Worm (Caenorhabditis elegans) whole organism, L2 larva: ENCODE data around the gene trxr-1.

Source experiments
- R02D3.7 ChIP-seq: fragments of 150-350 bp; optimal IDR thresholded peaks from 2 replicates; lab custom pipeline; 2014; ENCODE audit warnings: missing biosample characterization, missing genetic modification characterization
- ama-1 ChIP-seq: fragments of 150-350 bp; optimal IDR thresholded peaks from 2 replicates; lab custom pipeline; 2018; ENCODE audit warnings: inconsistent platforms
- ceh-16 ChIP-seq: fragments of 150-350 bp; optimal IDR thresholded peaks from 2 replicates; lab custom pipeline; 2014; ENCODE audit warnings: missing biosample characterization, missing genetic modification characterization
- elt-1 ChIP-seq: fragments of 150-350 bp; optimal IDR thresholded peaks from 2 replicates; lab custom pipeline; 2014; ENCODE audit warnings: missing biosample characterization, missing genetic modification characterization
- lin-13 ChIP-seq: fragments of 150-350 bp; optimal IDR thresholded peaks from 2 replicates; lab custom pipeline; 2014; ENCODE audit warnings: missing biosample characterization, missing genetic modification reagents, missing genetic modification characterization
- nhr-10 ChIP-seq: sonication (generic microtip); optimal IDR thresholded peaks from 2 replicates; lab custom pipeline; 2017; ENCODE audit warnings: missing biosample characterization, missing genetic modification characterization
- nhr-11 ChIP-seq: fragments of 150-350 bp; optimal IDR thresholded peaks from 2 replicates; lab custom pipeline; 2014; ENCODE audit warnings: missing biosample characterization, missing genetic modification characterization
- skn-1 ChIP-seq: sonication (generic microtip); optimal IDR thresholded peaks from 2 replicates; lab custom pipeline; 2017; ENCODE audit warnings: missing biosample characterization, missing genetic modification characterization
- unc-62 ChIP-seq: fragments of 150-350 bp; optimal IDR thresholded peaks from 2 replicates; lab custom pipeline; 2014; ENCODE audit warnings: missing biosample characterization, missing genetic modification reagents, missing genetic modification characterization
- zag-1 ChIP-seq: fragments of 150-350 bp; optimal IDR thresholded peaks from 2 replicates; lab custom pipeline; 2014; ENCODE audit warnings: missing biosample characterization, missing genetic modification characterization

DNA sequence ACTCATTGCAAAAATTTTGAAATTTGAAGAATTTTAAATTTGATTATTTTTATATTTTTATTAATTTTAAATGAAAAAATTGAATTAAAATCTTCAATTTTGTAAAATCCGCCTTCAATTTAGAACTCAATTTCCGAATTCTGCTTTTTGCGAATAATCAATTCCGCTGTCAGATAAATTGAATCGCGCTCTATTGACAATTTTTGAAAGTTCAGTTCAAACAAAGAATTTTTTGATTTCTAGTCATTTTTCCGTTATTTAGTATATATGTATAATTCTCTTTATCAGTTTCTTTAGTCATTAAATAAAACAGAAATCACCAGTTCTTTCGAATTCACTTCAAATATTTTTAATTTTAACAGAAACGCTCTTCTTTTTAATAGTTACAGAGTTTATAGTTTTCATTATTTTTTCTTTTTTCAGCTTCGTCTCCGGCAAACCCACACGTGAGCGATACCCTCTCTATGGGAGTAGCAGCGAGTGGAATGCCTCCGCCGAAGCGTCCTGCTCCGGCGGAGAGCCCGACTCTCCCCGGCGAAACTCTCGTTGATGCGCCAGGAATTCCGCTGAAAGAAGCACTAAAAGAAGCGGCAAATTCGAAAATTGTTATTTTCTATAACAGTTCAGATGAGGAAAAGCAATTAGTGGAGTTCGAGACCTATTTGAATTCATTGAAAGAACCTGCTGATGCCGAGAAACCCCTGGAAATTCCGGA, 1.1 kb downstream of the trxr-1 start:
- TF ChIP-seq lin-13 (no peak), R02D3.7 (tag; lab: Kevin White, UChicago) (no peak), ceh-16 (tag; lab: Kevin White, UChicago) (no peak), skn-1 (tag; lab: Kevin White, UChicago) (no peak), nhr-11 (tag; lab: Kevin White, UChicago) (no peak), ama-1 (no peak), nhr-10 (tag; lab: Kevin White, UChicago) (no peak), elt-1 (tag; lab: Kevin White, UChicago) (no peak), unc-62 (no peak), zag-1 (tag; lab: Kevin White, UChicago) (no peak)
